Worm (Caenorhabditis elegans): Measurements from ENCODE around the gene tni-1.

tni-1 gene

DNA sequence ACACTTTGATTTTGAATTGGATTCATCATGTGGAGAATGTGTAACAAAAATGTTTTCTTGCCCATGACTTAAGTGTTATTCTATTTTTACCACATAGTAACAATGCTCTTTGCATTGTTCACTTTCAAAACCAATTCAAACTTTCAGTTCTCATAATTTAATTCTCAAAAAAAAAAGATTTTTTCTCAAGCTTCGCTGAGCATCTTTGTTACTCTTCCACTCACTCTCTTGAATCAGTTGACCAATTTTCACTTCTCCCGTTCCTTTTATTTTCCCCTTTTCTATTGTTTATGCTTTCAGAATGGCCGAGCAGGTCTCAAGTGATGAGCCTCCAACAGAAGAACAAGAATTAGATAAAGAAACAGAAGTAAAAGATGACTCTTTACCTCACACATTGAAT lies 31.1 kb downstream of the tni-1 start, which contains the start of gene oct-2:
Gene oct-2, plus strand, starts transcription at position 301 of the 400 bp plus-strand sequence.
- no peak for TF ChIP-seq hmg-1.1 (GFP tag; IDR thresholded peaks at IDR 0.05)
- TF ChIP-seq aha-1 (tag), result peak; percentile 37
- peak in 1 of 2 experiments; percentile 57 for TF ChIP-seq unc-62 (GFP tag; optimal IDR thresholded peaks at IDR 0.05 in 1 of 2)
- TF ChIP-seq unc-62 (tag; optimal IDR thresholded peaks at IDR 0.05), result no peak

DNA sequence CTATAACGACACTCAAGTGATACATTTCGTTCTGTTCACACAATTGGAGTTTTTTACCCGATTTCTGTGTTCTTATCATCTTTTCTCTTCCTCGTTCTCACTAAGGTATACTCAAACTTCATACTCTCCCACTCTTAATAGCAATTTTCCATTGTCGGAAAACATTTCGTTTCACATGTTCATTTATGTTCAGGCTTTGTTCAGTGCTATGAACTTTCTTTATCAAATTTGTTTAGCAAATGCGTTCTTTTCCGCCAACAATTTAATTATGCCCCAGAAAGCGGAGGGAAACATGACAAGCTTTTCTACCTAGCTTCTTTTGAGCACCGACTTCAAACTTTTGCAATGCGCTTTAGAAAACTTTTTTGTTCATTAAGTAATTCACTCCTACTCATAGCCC lies 31.8 kb downstream of the tni-1 start:
- TF ChIP-seq dmd-6 (GFP tag; IDR thresholded peaks at IDR 0.05), result peak; percentile 18; the same call in 1 of the 2 replicates
- TF ChIP-seq nhr-28 (tag; optimal IDR thresholded peaks at IDR 0.05), result peak; percentile 34
- TF ChIP-seq zfp-2 (tag; optimal IDR thresholded peaks at IDR 0.05), result no peak
- peak; percentile 91 for TF ChIP-seq ces-1 (GFP tag; optimal IDR thresholded peaks at IDR 0.05)
- TF ChIP-seq aha-1 (tag), result peak; percentile 94
- 0 out of 2 replicates have a peak, but pooled peaks have one; percentile 56 for TF ChIP-seq tag-97 (GFP tag; IDR thresholded peaks at IDR 0.05)
- peak; percentile 5 for TF ChIP-seq pqm-1 (tag; optimal IDR thresholded peaks at IDR 0.05)
- no peak for TF ChIP-seq F44E2.7 (GFP tag; IDR thresholded peaks at IDR 0.05)

DNA sequence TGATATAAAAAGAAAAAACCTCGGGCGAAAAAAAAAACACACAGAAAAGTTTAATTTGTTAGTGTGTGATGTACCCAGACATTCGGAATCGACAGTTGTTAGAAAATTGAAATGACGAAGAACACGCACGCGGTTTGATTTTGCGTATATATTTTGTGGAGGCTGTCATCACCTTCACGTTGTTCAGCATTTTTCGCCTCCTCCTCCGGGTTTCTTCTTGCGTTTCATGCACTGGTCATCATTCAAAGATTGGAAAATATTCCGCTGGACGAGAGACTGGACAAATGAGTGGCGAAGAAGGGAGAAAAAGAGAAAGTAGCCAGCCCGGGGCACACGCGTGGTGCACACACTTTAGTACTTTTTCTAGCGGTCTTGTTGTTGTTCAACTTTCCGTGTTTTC lies 32.4 kb downstream of the tni-1 start:
- TF ChIP-seq nhr-11 (tag; optimal IDR thresholded peaks at IDR 0.05), result peak; percentile 33
- TF ChIP-seq nhr-102 (tag; optimal IDR thresholded peaks at IDR 0.05), result no peak
- TF ChIP-seq snpc-1.2 (GFP tag; IDR thresholded peaks at IDR 0.05), result no peak
- TF ChIP-seq hlh-11 (tag; optimal IDR thresholded peaks at IDR 0.05), result peak; percentile 42
- TF ChIP-seq daf-16 (GFP tag; optimal IDR thresholded peaks at IDR 0.05), result peak in 1 of 2 experiments; percentile 47
- TF ChIP-seq daf-16 (tag; optimal IDR thresholded peaks at IDR 0.05), result peak; percentile 17
- TF ChIP-seq nhr-77 (tag; optimal IDR thresholded peaks at IDR 0.05), result no peak
- no peak for TF ChIP-seq tra-1 (GFP tag; IDR thresholded peaks at IDR 0.05)
- TF ChIP-seq mxl-3 (GFP tag; optimal IDR thresholded peaks at IDR 0.05), result peak; percentile 54
- TF ChIP-seq hlh-30 (tag; optimal IDR thresholded peaks at IDR 0.05; ENCODE audit: insufficient read depth), result peak; percentile 48
- TF ChIP-seq hif-1 (tag; optimal IDR thresholded peaks at IDR 0.05), result peak in 1 of 2 experiments; percentile 16
- TF ChIP-seq zip-11 (GFP tag; IDR thresholded peaks at IDR 0.05), result no peak
- TF ChIP-seq ctbp-1 (GFP tag; IDR thresholded peaks at IDR 0.05), result no peak
- no peak for TF ChIP-seq ama-1 (optimal IDR thresholded peaks at IDR 0.05)
- no peak for TF ChIP-seq dmd-6 (GFP tag; IDR thresholded peaks at IDR 0.05)
- TF ChIP-seq zfp-3 (GFP tag; conservative IDR thresholded peaks at IDR 0.05), result no peak
- TF ChIP-seq unc-62 (GFP tag; optimal IDR thresholded peaks at IDR 0.05 in 1 of 2), result peak in 1 of 2 experiments; percentile 98
- TF ChIP-seq unc-62 (tag; optimal IDR thresholded peaks at IDR 0.05), result no peak
- TF ChIP-seq daf-8 (GFP tag; IDR thresholded peaks at IDR 0.05), result no peak

DNA sequence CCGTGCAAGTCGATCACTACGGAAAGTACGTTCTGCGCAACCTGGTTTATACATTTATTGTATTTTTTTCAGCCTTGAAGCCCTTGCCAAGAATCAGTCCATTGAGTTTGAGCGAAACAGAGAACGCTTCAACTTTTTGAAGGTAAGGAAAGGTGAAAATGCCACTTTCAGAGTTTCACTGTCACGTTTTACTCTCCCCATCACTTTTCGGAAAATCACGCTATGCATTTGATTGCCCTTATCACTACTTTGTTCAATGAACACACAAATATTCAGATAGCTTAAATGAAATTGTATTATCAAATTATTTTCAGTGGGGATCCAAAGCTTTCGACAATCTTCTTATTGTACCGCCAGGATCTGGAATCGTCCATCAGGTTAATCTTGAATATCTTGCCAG lies 36.8 kb downstream of the tni-1 start:
- TF ChIP-seq daf-16 (GFP tag; optimal IDR thresholded peaks at IDR 0.05) (no peak), daf-16 (tag; optimal IDR thresholded peaks at IDR 0.05) (peak; percentile 44), hlh-11 (tag; optimal IDR thresholded peaks at IDR 0.05) (peak; percentile 10), zfp-2 (tag; optimal IDR thresholded peaks at IDR 0.05) (no peak), nhr-28 (tag; optimal IDR thresholded peaks at IDR 0.05) (peak; percentile 78), madf-9 (GFP tag; conservative IDR thresholded peaks at IDR 0.05) (no peak), mdl-1 (tag; optimal IDR thresholded peaks at IDR 0.05) (peak in 1 of 2 experiments; percentile 19), pha-4 (GFP tag; IDR thresholded peaks at IDR 0.05) (0 out of 2 replicates have a peak, but pooled peaks have one; percentile 18), pha-4 (tag; optimal IDR thresholded peaks at IDR 0.05) (no peak), nhr-77 (tag; optimal IDR thresholded peaks at IDR 0.05) (peak; percentile 63), nhr-10 (tag; optimal IDR thresholded peaks at IDR 0.05) (no peak), egl-27 (tag; optimal IDR thresholded peaks at IDR 0.05) (no peak), egl-43 (GFP tag; IDR thresholded peaks at IDR 0.05) (no peak), hlh-30 (tag; optimal IDR thresholded peaks at IDR 0.05; ENCODE audit: insufficient read depth) (peak; percentile 37), dve-1 (tag; optimal IDR thresholded peaks at IDR 0.05; ENCODE audit: insufficient read depth) (peak; percentile 56), dpl-1 (GFP tag; optimal IDR thresholded peaks at IDR 0.05) (no peak), zfp-3 (GFP tag; conservative IDR thresholded peaks at IDR 0.05) (no peak), lsy-2 (tag; optimal IDR thresholded peaks at IDR 0.05) (no peak), dmd-6 (GFP tag; IDR thresholded peaks at IDR 0.05) (0 out of 2 replicates have a peak, but pooled peaks have one; percentile 10), pqm-1 (tag; optimal IDR thresholded peaks at IDR 0.05) (peak; percentile 40)
